Worm (Caenorhabditis elegans) whole organism, L2 larva: ENCODE results near the gene F55G11.10.
A peak's percentile ranks its signal among the peaks of the same experiment; 100 is the strongest.

Experiments used
- F13H6.1 ChIP-seq: sonication (generic microtip); optimal IDR thresholded peaks from 2 replicates; lab custom pipeline; 2016; ENCODE audit warnings: missing genetic modification characterization, missing compliant biosample characterization
- Y55F3AM.14 ChIP-seq: fragments of 200-800 bp; sonication (Bioruptor generic); optimal IDR thresholded peaks from 2 replicates; lab custom pipeline; 2018; ENCODE audit warnings: mild to moderate bottlenecking, missing genetic modification characterization, missing compliant biosample characterization
- ZK546.5 ChIP-seq: sonication (generic microtip); optimal IDR thresholded peaks from 2 replicates; lab custom pipeline; 2017; ENCODE audit warnings: missing biosample characterization, missing genetic modification characterization
- alr-1 ChIP-seq: fragments of 150-350 bp; optimal IDR thresholded peaks from 2 replicates; lab custom pipeline; 2014; ENCODE audit warnings: missing biosample characterization, missing genetic modification characterization
- ama-1 ChIP-seq: fragments of 150-350 bp; optimal IDR thresholded peaks from 2 replicates; lab custom pipeline; 2018; ENCODE audit warnings: inconsistent platforms
- ceh-16 ChIP-seq: fragments of 150-350 bp; optimal IDR thresholded peaks from 2 replicates; lab custom pipeline; 2014; ENCODE audit warnings: missing biosample characterization, missing genetic modification characterization
- egl-27 ChIP-seq: sonication (generic microtip); optimal IDR thresholded peaks from 3 replicates; lab custom pipeline; 2017; ENCODE audit warnings: missing biosample characterization, missing genetic modification reagents, missing genetic modification characterization
- elt-1 ChIP-seq: fragments of 150-350 bp; optimal IDR thresholded peaks from 2 replicates; lab custom pipeline; 2014; ENCODE audit warnings: missing biosample characterization, missing genetic modification characterization
- elt-3 ChIP-seq: sonication (generic microtip); optimal IDR thresholded peaks from 2 replicates; lab custom pipeline; 2017; ENCODE audit warnings: missing biosample characterization, missing genetic modification characterization
- fos-1 ChIP-seq: fragments of 150-350 bp; optimal IDR thresholded peaks from 2 replicates; lab custom pipeline; 2014; ENCODE audit warnings: missing biosample characterization, missing genetic modification characterization
- lin-11 ChIP-seq: fragments of 150-350 bp; sonication (generic microtip); optimal IDR thresholded peaks from 2 replicates; lab custom pipeline; 2014; ENCODE audit warnings: missing biosample characterization, missing genetic modification characterization, inconsistent platforms, mixed read lengths
- lin-13 ChIP-seq: fragments of 150-350 bp; optimal IDR thresholded peaks from 2 replicates; lab custom pipeline; 2014; ENCODE audit warnings: missing biosample characterization, missing genetic modification reagents, missing genetic modification characterization
- lin-39 ChIP-seq: fragments of 150-350 bp; optimal IDR thresholded peaks from 2 replicates; lab custom pipeline; 2014; ENCODE audit warnings: missing biosample characterization, missing genetic modification reagents, missing genetic modification characterization
- lsy-2 ChIP-seq, 2 experiments: fragments of 150-350 bp in 1 of 2; sonication (generic microtip) in 1 of 2; optimal IDR thresholded peaks; 2 replicates each; lab custom pipeline; 2014 to 2017; ENCODE audit warnings: missing biosample characterization in 2 of 2, missing genetic modification characterization in 2 of 2
- mab-5 ChIP-seq: fragments of 150-350 bp; optimal IDR thresholded peaks from 2 replicates; lab custom pipeline; 2014; ENCODE audit warnings: missing biosample characterization, missing genetic modification characterization
- nhr-10 ChIP-seq: sonication (generic microtip); optimal IDR thresholded peaks from 2 replicates; lab custom pipeline; 2017; ENCODE audit warnings: missing biosample characterization, missing genetic modification characterization
- nhr-11 ChIP-seq: fragments of 150-350 bp; optimal IDR thresholded peaks from 2 replicates; lab custom pipeline; 2014; ENCODE audit warnings: missing biosample characterization, missing genetic modification characterization
- nhr-12 ChIP-seq: fragments of 150-350 bp; optimal IDR thresholded peaks from 2 replicates; lab custom pipeline; 2014; ENCODE audit warnings: missing biosample characterization, missing genetic modification characterization
- nhr-129 ChIP-seq: fragments of 150-350 bp; optimal IDR thresholded peaks from 2 replicates; lab custom pipeline; 2014; ENCODE audit warnings: missing biosample characterization, missing genetic modification characterization
- nhr-21 ChIP-seq: fragments of 150-350 bp; optimal IDR thresholded peaks from 2 replicates; lab custom pipeline; 2014; ENCODE audit warnings: missing biosample characterization, missing genetic modification characterization
- nhr-237 ChIP-seq: fragments of 150-350 bp; optimal IDR thresholded peaks from 2 replicates; lab custom pipeline; 2014; ENCODE audit warnings: missing biosample characterization, missing genetic modification characterization
- peb-1 ChIP-seq: fragments of 150-350 bp; optimal IDR thresholded peaks from 2 replicates; lab custom pipeline; 2014; ENCODE audit warnings: missing biosample characterization, missing genetic modification characterization
- sem-4 ChIP-seq: fragments of 150-350 bp; optimal IDR thresholded peaks from 2 replicates; lab custom pipeline; 2014; ENCODE audit warnings: missing biosample characterization, missing genetic modification reagents, missing genetic modification characterization
- skn-1 ChIP-seq: sonication (generic microtip); optimal IDR thresholded peaks from 2 replicates; lab custom pipeline; 2017; ENCODE audit warnings: missing biosample characterization, missing genetic modification characterization
- sma-3 ChIP-seq: sonication (generic microtip); optimal IDR thresholded peaks from 2 replicates; lab custom pipeline; 2016; ENCODE audit warnings: missing genetic modification reagents, missing genetic modification characterization, missing compliant biosample characterization
- sma-9 ChIP-seq, 2 experiments: fragments of 150-350 bp in 1 of 2; sonication (generic microtip) in 1 of 2; optimal IDR thresholded peaks; 2 replicates each; lab custom pipeline; 2014 to 2016; ENCODE audit warnings: missing genetic modification characterization in 2 of 2, mild to moderate bottlenecking in 1 of 2, missing biosample characterization in 1 of 2, missing compliant biosample characterization in 1 of 2, missing genetic modification reagents in 1 of 2, moderate library complexity in 1 of 2
- snpc-4 ChIP-seq: fragments of 150-350 bp; optimal IDR thresholded peaks from 2 replicates; lab custom pipeline; 2014; ENCODE audit warnings: missing biosample characterization, missing genetic modification characterization
- zag-1 ChIP-seq: fragments of 150-350 bp; optimal IDR thresholded peaks from 2 replicates; lab custom pipeline; 2014; ENCODE audit warnings: missing biosample characterization, missing genetic modification characterization
- ztf-4 ChIP-seq: fragments of 150-350 bp; optimal IDR thresholded peaks from 2 replicates; lab custom pipeline; 2014; ENCODE audit warnings: missing biosample characterization, missing genetic modification characterization

Gene F55G11.10

ce11 chrIV:12972780-12973179 lies 24.2 kb downstream of the F55G11.10 start:
- TF ChIP-seq Y55F3AM.14 (GFP tag; lab: Kevin White, UChicago): no peak

- TF ChIP-seq sma-9 (GFP tag; optimal IDR thresholded peaks at IDR 0.05; lab: Kevin White, UChicago): peak; percentile 10
- TF ChIP-seq sma-9 (tag; optimal IDR thresholded peaks at IDR 0.05; lab: Kevin White, UChicago): no peak
- peak; percentile 43 for TF ChIP-seq fos-1 (tag; lab: Kevin White, UChicago)
- no peak for TF ChIP-seq nhr-10 (tag; lab: Kevin White, UChicago)
- TF ChIP-seq lin-13: no peak
- no peak for TF ChIP-seq ZK546.5
- TF ChIP-seq, all 48 proteins: peak for 2
Measured at ce11 chrIV:12973336-12973735, 24.8 kb downstream of the F55G11.10 start, which contains the start of gene F55G11.4. Gene F55G11.4 (plus strand): TSS chrIV:12973624.

- peak; percentile 56 for TF ChIP-seq fos-1 (tag; lab: Kevin White, UChicago)
- TF ChIP-seq elt-3: no peak
- TF ChIP-seq, all 48 proteins: peak for 1
Measured at ce11 chrIV:12975981-12976380, 27.4 kb downstream of the F55G11.10 start, which contains the start of gene dod-17. Gene dod-17 (plus strand): TSS chrIV:12976303.

ce11 chrIV:12977650-12978049 lies 29.1 kb downstream of the F55G11.10 start:
- no peak for TF ChIP-seq sma-3 (GFP tag; lab: Kevin White, UChicago)
- TF ChIP-seq snpc-4 (tag; lab: Kevin White, UChicago): no peak
- no peak for TF ChIP-seq sem-4 (tag; lab: Kevin White, UChicago)
- TF ChIP-seq nhr-129 (tag; lab: Kevin White, UChicago): no peak
- no peak for TF ChIP-seq mab-5 (tag; lab: Kevin White, UChicago)
- TF ChIP-seq elt-3: no peak
- TF ChIP-seq ama-1: no peak
- TF ChIP-seq nhr-12 (tag; lab: Kevin White, UChicago): no peak
- TF ChIP-seq ztf-4 (tag; lab: Kevin White, UChicago): no peak
- no peak for TF ChIP-seq lin-39 (tag; lab: Kevin White, UChicago)
- no peak for TF ChIP-seq skn-1 (tag; lab: Kevin White, UChicago)
- TF ChIP-seq lin-13: no peak
- TF ChIP-seq nhr-11: no peak
- TF ChIP-seq Y55F3AM.14 (GFP tag; lab: Kevin White, UChicago): no peak
- TF ChIP-seq lsy-2 (tag; optimal IDR thresholded peaks at IDR 0.05; lab: Kevin White, UChicago): no peak
- TF ChIP-seq zag-1 (tag; lab: Kevin White, UChicago): no peak
- no peak for TF ChIP-seq F13H6.1 (tag; lab: Kevin White, UChicago)
- TF ChIP-seq elt-1: no peak
- no peak for TF ChIP-seq egl-27 (tag; lab: Kevin White, UChicago)
- no peak for TF ChIP-seq lin-11 (tag; lab: Kevin White, UChicago)
- TF ChIP-seq, all 48 proteins: peak for 0

ce11 chrIV:12978307-12979036 lies 29.9 kb downstream of the F55G11.10 start, which contains the start of gene K10D11.2:
Gene K10D11.2 (plus strand): TSS chrIV:12978986.
- TF ChIP-seq peb-1 (no peak), ZK546.5 (no peak), sma-9 (GFP tag; optimal IDR thresholded peaks at IDR 0.05; lab: Kevin White, UChicago) (peak; percentile 34), sma-9 (tag; optimal IDR thresholded peaks at IDR 0.05; lab: Kevin White, UChicago) (no peak), alr-1 (tag; lab: Kevin White, UChicago) (no peak), nhr-21 (no peak), elt-1 (no peak), fos-1 (tag; lab: Kevin White, UChicago) (peak; percentile 46)

ce11 chrIV:12985961-12986360 lies 37.4 kb downstream of the F55G11.10 start, which contains the start of gene K10D11.3:
Gene K10D11.3 (minus strand): TSS chrIV:12986134.
- TF ChIP-seq fos-1 (tag; lab: Kevin White, UChicago) (peak; percentile 64), sem-4 (tag; lab: Kevin White, UChicago) (no peak)
- TF ChIP-seq, all 48 proteins: peak for 1

- TF ChIP-seq sem-4 (tag; lab: Kevin White, UChicago): no peak
- TF ChIP-seq fos-1 (tag; lab: Kevin White, UChicago): peak; percentile 7
- TF ChIP-seq nhr-237 (tag; lab: Kevin White, UChicago): no peak
- TF ChIP-seq ceh-16 (tag; lab: Kevin White, UChicago): no peak
Measured at ce11 chrIV:12989355-12989754, 40.8 kb downstream of the F55G11.10 start, which contains the start of gene K10D11.6. Gene K10D11.6 (minus strand): TSS chrIV:12989455.
